Fruit fly (Drosophila melanogaster): Measurements from ENCODE around the gene fws.

DNA sequence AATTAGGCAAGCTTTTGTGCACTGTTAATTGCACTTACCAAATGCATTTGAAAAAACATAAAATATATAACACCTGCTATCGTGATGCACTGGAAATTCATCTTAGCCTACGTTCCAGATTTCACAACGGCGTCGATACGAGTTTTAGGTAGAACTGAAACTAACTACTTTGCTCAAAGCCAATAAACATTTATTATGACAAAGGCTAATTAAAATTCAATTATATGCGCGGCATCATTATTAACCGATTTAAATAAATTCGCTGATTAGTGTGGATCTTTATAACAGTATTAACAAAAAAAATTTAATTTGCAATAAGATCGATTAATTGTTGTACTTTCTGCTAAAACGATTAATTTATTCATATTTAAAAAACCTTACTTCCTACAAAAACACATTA lies 44.3 kb downstream of the fws start, which contains the start of gene CG33928:
- TF ChIP-seq CG8478 (optimal IDR thresholded peaks at IDR 0.05): no peak
- TF ChIP-seq CTCF (optimal IDR thresholded peaks at IDR 0.05): no peak
